Worm (Caenorhabditis elegans) whole organism, mixed stage, embryonic: ENCODE results near the gene Y110A2AL.1.

Experiments used
- M03D4.4 ChIP-seq: sonication (generic microtip); optimal IDR thresholded peaks from 2 replicates; lab custom pipeline; 2017; ENCODE audit warnings: mild to moderate bottlenecking, missing genetic modification characterization, missing compliant biosample characterization
- bed-3 ChIP-seq: fragments of 200-800 bp; sonication (Bioruptor generic); optimal IDR thresholded peaks from 3 replicates; lab custom pipeline; 2018; ENCODE audit warnings: mild to moderate bottlenecking, missing genetic modification characterization, moderate library complexity, missing compliant biosample characterization
- blmp-1 ChIP-seq: fragments of 150-350 bp; optimal IDR thresholded peaks from 2 replicates; lab custom pipeline; 2014; ENCODE audit warnings: missing biosample characterization, missing genetic modification characterization
- ceh-39 ChIP-seq: fragments of 150-350 bp; optimal IDR thresholded peaks from 2 replicates; lab custom pipeline; 2014; ENCODE audit warnings: missing biosample characterization, missing genetic modification characterization
- ceh-43 ChIP-seq: fragments of 200-800 bp; sonication (Bioruptor generic); optimal IDR thresholded peaks from 2 replicates; lab custom pipeline; 2018; ENCODE audit warnings: mild to moderate bottlenecking, missing genetic modification characterization, moderate library complexity, missing compliant biosample characterization
- ceh-83 ChIP-seq: fragments of 200-800 bp; sonication (Bioruptor generic); optimal IDR thresholded peaks from 2 replicates; lab custom pipeline; 2018; ENCODE audit warnings: mild to moderate bottlenecking, missing genetic modification characterization, missing compliant biosample characterization
- ces-1 ChIP-seq: fragments of 150-350 bp; optimal IDR thresholded peaks from 2 replicates; lab custom pipeline; 2014; ENCODE audit warnings: missing biosample characterization, missing genetic modification reagents, missing genetic modification characterization
- cnd-1 ChIP-seq: fragments of 200-800 bp; sonication (Bioruptor generic); optimal IDR thresholded peaks from 2 replicates; lab custom pipeline; 2018; ENCODE audit warnings: mild to moderate bottlenecking, missing genetic modification characterization, missing compliant biosample characterization
- drap-1 ChIP-seq: fragments of 200-800 bp; sonication (Bioruptor generic); optimal IDR thresholded peaks from 3 replicates; lab custom pipeline; 2018; ENCODE audit warnings: mild to moderate bottlenecking, missing genetic modification characterization, missing compliant biosample characterization
- elt-1 ChIP-seq: sonication (generic microtip); optimal IDR thresholded peaks from 2 replicates; lab custom pipeline; 2017; ENCODE audit warnings: missing genetic modification characterization, mild to moderate bottlenecking, missing compliant biosample characterization, antibody characterized with exemption, moderate library complexity, borderline replicate concordance; ENCODE audit not compliant: insufficient read depth
- elt-3 ChIP-seq: fragments of 150-350 bp; optimal IDR thresholded peaks from 2 replicates; lab custom pipeline; 2014; ENCODE audit warnings: missing biosample characterization, missing genetic modification characterization
- flh-1 ChIP-seq: fragments of 200-800 bp; sonication (Bioruptor generic); optimal IDR thresholded peaks from 2 replicates; lab custom pipeline; 2018; ENCODE audit warnings: mild to moderate bottlenecking, missing genetic modification characterization, moderate library complexity, missing compliant biosample characterization
- ham-2 ChIP-seq: fragments of 200-800 bp; sonication (Bioruptor generic); optimal IDR thresholded peaks from 2 replicates; lab custom pipeline; 2018; ENCODE audit warnings: mild to moderate bottlenecking, missing genetic modification characterization, missing compliant biosample characterization
- hlh-1 ChIP-seq: fragments of 150-350 bp; optimal IDR thresholded peaks from 2 replicates; lab custom pipeline; 2014; ENCODE audit warnings: missing biosample characterization, missing genetic modification reagents, missing genetic modification characterization
- lin-13 ChIP-seq: fragments of 150-350 bp; optimal IDR thresholded peaks from 2 replicates; lab custom pipeline; 2014; ENCODE audit warnings: missing biosample characterization, missing genetic modification characterization
- lin-32 ChIP-seq: fragments of 200-800 bp; sonication (Bioruptor generic); optimal IDR thresholded peaks from 2 replicates; lab custom pipeline; 2018; ENCODE audit warnings: mild to moderate bottlenecking, missing genetic modification characterization, missing compliant biosample characterization
- lsy-2 ChIP-seq: fragments of 150-350 bp; optimal IDR thresholded peaks from 2 replicates; lab custom pipeline; 2014; ENCODE audit warnings: missing biosample characterization, missing genetic modification characterization
- mab-5 ChIP-seq: fragments of 150-350 bp; optimal IDR thresholded peaks from 2 replicates; lab custom pipeline; 2014; ENCODE audit warnings: missing biosample characterization, missing genetic modification characterization
- mep-1 ChIP-seq: fragments of 150-350 bp; optimal IDR thresholded peaks from 2 replicates; lab custom pipeline; 2017; ENCODE audit warnings: missing biosample characterization, missing genetic modification reagents, missing genetic modification characterization, inconsistent platforms
- mls-2 ChIP-seq: sonication (generic microtip); optimal IDR thresholded peaks from 2 replicates; lab custom pipeline; 2016; ENCODE audit warnings: mild to moderate bottlenecking, missing genetic modification characterization, moderate library complexity, missing compliant biosample characterization
- nhr-12 ChIP-seq: fragments of 150-350 bp; optimal IDR thresholded peaks from 2 replicates; lab custom pipeline; 2014; ENCODE audit warnings: missing biosample characterization, missing genetic modification characterization
- nhr-2 ChIP-seq: fragments of 150-350 bp; optimal IDR thresholded peaks from 2 replicates; lab custom pipeline; 2014; ENCODE audit warnings: missing biosample characterization, missing genetic modification characterization
- nhr-237 ChIP-seq: fragments of 150-350 bp; optimal IDR thresholded peaks from 2 replicates; lab custom pipeline; 2014; ENCODE audit warnings: missing biosample characterization, missing genetic modification characterization
- nhr-28 ChIP-seq: fragments of 150-350 bp; optimal IDR thresholded peaks from 2 replicates; lab custom pipeline; 2014; ENCODE audit warnings: missing biosample characterization, missing genetic modification characterization
- nhr-76 ChIP-seq: sonication (generic microtip); optimal IDR thresholded peaks from 2 replicates; lab custom pipeline; 2017; ENCODE audit warnings: missing biosample characterization, missing genetic modification characterization
- pha-4 ChIP-seq: fragments of 150-350 bp; optimal IDR thresholded peaks from 2 replicates; lab custom pipeline; 2018; ENCODE audit warnings: missing biosample characterization, missing genetic modification reagents, missing genetic modification characterization
- sem-2 ChIP-seq: fragments of 200-800 bp; sonication (Bioruptor generic); optimal IDR thresholded peaks from 2 replicates; lab custom pipeline; 2018; ENCODE audit warnings: mild to moderate bottlenecking, missing genetic modification characterization, missing compliant biosample characterization
- snpc-4 ChIP-seq: fragments of 150-350 bp; optimal IDR thresholded peaks from 2 replicates; lab custom pipeline; 2014; ENCODE audit warnings: missing biosample characterization, missing genetic modification characterization
- sptf-1 ChIP-seq: sonication (generic microtip); optimal IDR thresholded peaks from 2 replicates; lab custom pipeline; 2017; ENCODE audit warnings: mild to moderate bottlenecking, missing genetic modification characterization, moderate library complexity, missing compliant biosample characterization
- tbx-8 ChIP-seq: fragments of 200-800 bp; sonication (Bioruptor generic); optimal IDR thresholded peaks from 2 replicates; lab custom pipeline; 2018; ENCODE audit warnings: mild to moderate bottlenecking, missing genetic modification characterization, moderate library complexity, missing compliant biosample characterization
- unc-120 ChIP-seq: sonication (generic microtip); optimal IDR thresholded peaks from 2 replicates; lab custom pipeline; 2017; ENCODE audit warnings: missing genetic modification characterization, missing compliant biosample characterization; ENCODE audit not compliant: poor library complexity, severe bottlenecking
- unc-39 ChIP-seq: fragments of 150-350 bp; optimal IDR thresholded peaks from 2 replicates; lab custom pipeline; 2014; ENCODE audit warnings: missing biosample characterization, missing genetic modification characterization
- unc-62 ChIP-seq: fragments of 150-350 bp; optimal IDR thresholded peaks from 2 replicates; lab custom pipeline; 2014; ENCODE audit warnings: missing biosample characterization, missing genetic modification reagents, missing genetic modification characterization
- zip-8 ChIP-seq: fragments of 150-350 bp; optimal IDR thresholded peaks from 2 replicates; lab custom pipeline; 2014; ENCODE audit warnings: missing biosample characterization, missing genetic modification characterization
- ztf-11 ChIP-seq: fragments of 150-350 bp; optimal IDR thresholded peaks from 2 replicates; lab custom pipeline; 2014; ENCODE audit warnings: missing biosample characterization, missing genetic modification characterization

Gene Y110A2AL.1

ce11 chrII:2881088-2881487 is 6.2 kb downstream of the Y110A2AL.1 start:
- TF ChIP-seq nhr-28 (no peak), bed-3 (GFP tag; lab: Kevin White, UChicago) (no peak), nhr-76 (tag; lab: Kevin White, UChicago) (no peak), elt-3 (no peak), ces-1 (GFP tag; lab: Kevin White, UChicago) (no peak)

- TF ChIP-seq drap-1 (GFP tag; lab: Kevin White, UChicago) (no peak), nhr-2 (tag; lab: Kevin White, UChicago) (no peak), blmp-1 (tag; lab: Kevin White, UChicago) (no peak), ceh-43 (GFP tag; lab: Kevin White, UChicago) (no peak), lsy-2 (tag; lab: Kevin White, UChicago) (no peak), nhr-12 (no peak), unc-39 (tag; lab: Kevin White, UChicago) (no peak), pha-4 (tag; lab: Kevin White, UChicago) (no peak), mls-2 (tag; lab: Kevin White, UChicago) (no peak), nhr-28 (no peak), snpc-4 (no peak), ceh-39 (tag; lab: Kevin White, UChicago) (no peak), nhr-237 (tag; lab: Kevin White, UChicago) (no peak), ztf-11 (tag; lab: Kevin White, UChicago) (no peak), cnd-1 (no peak)
- TF ChIP-seq, all 35 proteins: peak for 0
Observed at ce11 chrII:2884810-2885209, 9.9 kb downstream of the Y110A2AL.1 start, which contains the start of gene pigw-1. pigw-1 (minus strand) TSS chrII:2884910.

- no peak for TF ChIP-seq nhr-237 (tag; lab: Kevin White, UChicago)
- TF ChIP-seq ceh-43 (GFP tag; lab: Kevin White, UChicago) = no peak
- TF ChIP-seq bed-3 (GFP tag; lab: Kevin White, UChicago) = no peak
- no peak for TF ChIP-seq cnd-1
Observed at ce11 chrII:2885518-2886449, 10.9 kb downstream of the Y110A2AL.1 start.

ce11 chrII:2888957-2889630 is 14.2 kb downstream of the Y110A2AL.1 start, which contains the start of gene pinn-1:
pinn-1 (minus strand) TSS chrII:2889007.
- TF ChIP-seq lin-13 (tag; lab: Kevin White, UChicago) = peak; percentile 88
- TF ChIP-seq ces-1 (GFP tag; lab: Kevin White, UChicago) = peak; percentile 78
- no peak for TF ChIP-seq snpc-4
- TF ChIP-seq ceh-43 (GFP tag; lab: Kevin White, UChicago) = no peak
- no peak for TF ChIP-seq zip-8
- peak; percentile 10 for TF ChIP-seq drap-1 (GFP tag; lab: Kevin White, UChicago)
- peak; percentile 55 for TF ChIP-seq ceh-39 (tag; lab: Kevin White, UChicago)
- TF ChIP-seq flh-1 (GFP tag; lab: Kevin White, UChicago) = no peak
- no peak for TF ChIP-seq ham-2 (GFP tag; lab: Kevin White, UChicago)
- TF ChIP-seq tbx-8 (GFP tag; lab: Kevin White, UChicago) = no peak
- peak; percentile 69 for TF ChIP-seq lsy-2 (tag; lab: Kevin White, UChicago)
- peak; percentile 55 for TF ChIP-seq mls-2 (tag; lab: Kevin White, UChicago)
- TF ChIP-seq blmp-1 (tag; lab: Kevin White, UChicago) = no peak
- no peak for TF ChIP-seq unc-120 (tag; lab: Kevin White, UChicago)
- no peak for TF ChIP-seq sem-2 (GFP tag; lab: Kevin White, UChicago)
- no peak for TF ChIP-seq bed-3 (GFP tag; lab: Kevin White, UChicago)
- no peak for TF ChIP-seq elt-1 (tag; lab: Kevin White, UChicago)
- no peak for TF ChIP-seq M03D4.4
- peak; percentile 27 for TF ChIP-seq elt-3
- no peak for TF ChIP-seq nhr-28
- peak; percentile 76 for TF ChIP-seq sptf-1 (tag; lab: Kevin White, UChicago)
- TF ChIP-seq ztf-11 (tag; lab: Kevin White, UChicago) = no peak
- no peak for TF ChIP-seq mab-5
- no peak for TF ChIP-seq nhr-76 (tag; lab: Kevin White, UChicago)
- peak; percentile 85 for TF ChIP-seq mep-1 (tag; lab: Kevin White, UChicago)
- TF ChIP-seq unc-39 (tag; lab: Kevin White, UChicago) = no peak
- no peak for TF ChIP-seq ceh-83 (GFP tag; lab: Kevin White, UChicago)
- peak; percentile 63 for TF ChIP-seq cnd-1
- TF ChIP-seq nhr-12 = no peak
- peak; percentile 9 for TF ChIP-seq nhr-2 (tag; lab: Kevin White, UChicago)
- TF ChIP-seq lin-32 (GFP tag; lab: Kevin White, UChicago) = peak; percentile 1
- peak; percentile 50 for TF ChIP-seq nhr-237 (tag; lab: Kevin White, UChicago)
- TF ChIP-seq pha-4 (tag; lab: Kevin White, UChicago) = peak; percentile 80
- no peak for TF ChIP-seq hlh-1
- TF ChIP-seq unc-62 (GFP tag; lab: Kevin White, UChicago) = no peak
